Worm (Caenorhabditis elegans): ENCODE data around the gene spt-4.

Gene spt-4

DNA sequence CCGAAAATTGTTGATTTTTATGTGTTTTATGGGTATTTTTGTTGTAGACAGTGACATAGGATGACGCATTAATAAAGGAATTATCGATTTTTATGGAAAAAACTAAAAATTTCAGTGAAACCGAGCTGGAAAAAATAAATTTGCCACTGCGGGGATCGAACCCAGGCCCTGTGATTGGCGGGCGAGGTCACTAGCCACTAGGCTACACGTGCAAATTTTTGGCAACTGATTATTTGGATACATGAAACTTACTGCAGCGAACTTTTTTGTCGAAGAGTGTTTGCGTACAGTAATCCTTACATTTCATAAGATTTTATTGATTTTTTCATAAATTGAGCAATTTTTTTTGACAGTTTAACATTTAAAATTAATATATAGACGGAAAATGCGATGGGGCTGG, 19.6 kb upstream of the spt-4 start (continued):
- peak; percentile 26 for TF ChIP-seq spr-1 (tag; optimal IDR thresholded peaks at IDR 0.05)
- TF ChIP-seq tra-1 (GFP tag; IDR thresholded peaks at IDR 0.05) = peak; percentile 48; the same call in 1 of the 2 replicates
- TF ChIP-seq nhr-25 (tag; optimal IDR thresholded peaks at IDR 0.05; ENCODE audit: borderline replicate concordance, insufficient read depth) = no peak
- TF ChIP-seq mep-1 (tag; optimal IDR thresholded peaks at IDR 0.05) = peak; percentile 69
- peak; percentile 47; the same call in 1 of the 2 replicates for TF ChIP-seq lin-1 (GFP tag; IDR thresholded peaks at IDR 0.05)
- peak; percentile 49 for TF ChIP-seq hlh-11 (tag; optimal IDR thresholded peaks at IDR 0.05)
- TF ChIP-seq mxl-2 (GFP tag; conservative IDR thresholded peaks at IDR 0.05) = no peak
- TF ChIP-seq gei-8 (GFP tag; optimal IDR thresholded peaks at IDR 0.05) = peak; percentile 56
- peak; percentile 89 for TF ChIP-seq ama-1 (optimal IDR thresholded peaks at IDR 0.05)
- no peak for TF ChIP-seq fkh-10 (GFP tag; optimal IDR thresholded peaks at IDR 0.05)
- TF ChIP-seq ceh-20 (GFP tag; IDR thresholded peaks at IDR 0.05) = 0 out of 2 replicates have a peak, but pooled peaks have one; percentile 44
- no peak for TF ChIP-seq aly-2 (tag; optimal IDR thresholded peaks at IDR 0.05)
- no peak for TF ChIP-seq ces-1 (GFP tag; optimal IDR thresholded peaks at IDR 0.05)
- TF ChIP-seq pha-4 (GFP tag; IDR thresholded peaks at IDR 0.05) = peak; percentile 87
- TF ChIP-seq pha-4 (tag; optimal IDR thresholded peaks at IDR 0.05) = no peak
- peak; percentile 24 for TF ChIP-seq ceh-28 (tag; optimal IDR thresholded peaks at IDR 0.05)
- peak; percentile 84 for TF ChIP-seq duxl-1 (tag; optimal IDR thresholded peaks at IDR 0.05; ENCODE audit: poor library complexity)
- TF ChIP-seq hmg-1.1 (GFP tag; IDR thresholded peaks at IDR 0.05) = peak; percentile 62
- TF ChIP-seq spr-3 (GFP tag; optimal IDR thresholded peaks at IDR 0.05) = peak; percentile 52
- TF ChIP-seq Y48G9A.11 (GFP tag; IDR thresholded peaks at IDR 0.05) = peak; percentile 93
- peak; percentile 81 for TF ChIP-seq lim-7 (GFP tag; IDR thresholded peaks at IDR 0.05)
- TF ChIP-seq mes-2 (tag; optimal IDR thresholded peaks at IDR 0.05; ENCODE audit: poor library complexity, severe bottlenecking) = peak; percentile 72
- TF ChIP-seq nhr-6 (tag; optimal IDR thresholded peaks at IDR 0.05) = no peak
- TF ChIP-seq unc-130 (GFP tag; optimal IDR thresholded peaks at IDR 0.05) = peak; percentile 61
- peak; percentile 62; the same call in 1 of the 2 replicates for TF ChIP-seq D1046.2 (GFP tag; IDR thresholded peaks at IDR 0.05)
- no peak for TF ChIP-seq ZK546.5 (tag; optimal IDR thresholded peaks at IDR 0.05)
- peak; percentile 44; the same call in 1 of the 2 replicates for TF ChIP-seq ctbp-1 (GFP tag; IDR thresholded peaks at IDR 0.05)
- peak in 1 of 2 experiments; percentile 68 for TF ChIP-seq lsy-2 (tag; optimal IDR thresholded peaks at IDR 0.05)
- peak; percentile 66; the same call in 1 of the 2 replicates for TF ChIP-seq F26F4.8 (GFP tag; conservative IDR thresholded peaks at IDR 0.05)
- TF ChIP-seq hif-1 (tag; optimal IDR thresholded peaks at IDR 0.05) = no peak
- TF ChIP-seq madf-5 (GFP tag; IDR thresholded peaks at IDR 0.05) = peak in 1 of 2 experiments; percentile 79; a peak in 2 of 4 replicates
- TF ChIP-seq saeg-2 (GFP tag; IDR thresholded peaks at IDR 0.05) = 0 out of 2 replicates have a peak, but pooled peaks have one; percentile 52
- peak; percentile 52 for TF ChIP-seq nhr-102 (tag; optimal IDR thresholded peaks at IDR 0.05)
- peak in 1 of 2 experiments; percentile 84 for TF ChIP-seq unc-62 (GFP tag; optimal IDR thresholded peaks at IDR 0.05 in 1 of 2)
- TF ChIP-seq unc-62 (tag; optimal IDR thresholded peaks at IDR 0.05) = no peak
- TF ChIP-seq nhr-28 (tag; optimal IDR thresholded peaks at IDR 0.05) = no peak
- peak; percentile 51; the same call in 1 of the 2 replicates for TF ChIP-seq zfp-3 (GFP tag; conservative IDR thresholded peaks at IDR 0.05)
- TF ChIP-seq rbr-2 (tag; optimal IDR thresholded peaks at IDR 0.05) = peak; percentile 12
- TF ChIP-seq ceh-44 (GFP tag; IDR thresholded peaks at IDR 0.05) = peak; percentile 3; the same call in 1 of the 2 replicates

DNA sequence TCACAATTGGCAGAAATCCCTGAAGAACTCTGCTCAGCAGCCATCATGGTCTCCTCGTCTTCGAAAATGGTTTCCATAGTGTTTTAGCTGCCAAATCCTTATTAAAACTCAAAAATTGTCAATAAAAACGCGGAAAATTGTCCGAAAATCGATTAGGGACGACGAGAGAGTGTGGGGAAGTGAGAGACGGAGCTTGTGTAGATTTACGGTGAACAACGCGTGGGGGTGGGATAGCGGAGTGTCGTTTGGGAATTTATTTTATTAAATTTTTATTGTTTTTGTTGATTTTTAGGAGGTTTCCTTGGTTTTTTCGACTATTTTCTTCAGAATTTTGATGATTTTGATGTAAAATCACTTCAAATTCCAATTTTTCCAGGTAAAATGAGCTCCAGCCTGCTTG, 17.6 kb upstream of the spt-4 start, which contains the start of the genes F54C4.4 and mrpl-40:
Gene F54C4.4, minus strand, starts transcription at position 199 of the 400 bp plus-strand sequence.
Gene mrpl-40, plus strand, starts transcription at position 377 of the 400 bp plus-strand sequence.
- peak; percentile 30 for TF ChIP-seq lin-38 (GFP tag; IDR thresholded peaks at IDR 0.05)
- TF ChIP-seq hlh-30 (tag; optimal IDR thresholded peaks at IDR 0.05; ENCODE audit: insufficient read depth) = peak; percentile 63
- TF ChIP-seq ceh-20 (GFP tag; IDR thresholded peaks at IDR 0.05) = no peak
- no peak for TF ChIP-seq F44E2.7 (GFP tag; IDR thresholded peaks at IDR 0.05)
- TF ChIP-seq hlh-11 (tag; optimal IDR thresholded peaks at IDR 0.05) = no peak
- TF ChIP-seq nhr-76 (tag; optimal IDR thresholded peaks at IDR 0.05) = no peak
- TF ChIP-seq hmg-1.1 (GFP tag; IDR thresholded peaks at IDR 0.05) = peak; percentile 65
- peak; percentile 72 for TF ChIP-seq mes-2 (tag; optimal IDR thresholded peaks at IDR 0.05; ENCODE audit: poor library complexity, severe bottlenecking)
- no peak for TF ChIP-seq dmd-9 (GFP tag; IDR thresholded peaks at IDR 0.05)
- TF ChIP-seq dve-1 (tag; optimal IDR thresholded peaks at IDR 0.05; ENCODE audit: insufficient read depth) = peak; percentile 81
- no peak for TF ChIP-seq egl-27 (tag; optimal IDR thresholded peaks at IDR 0.05)
- TF ChIP-seq lir-3 (tag; optimal IDR thresholded peaks at IDR 0.05) = no peak
- TF ChIP-seq nhr-11 (tag; optimal IDR thresholded peaks at IDR 0.05) = peak; percentile 28
- no peak for TF ChIP-seq Y5F2A.4 (GFP tag; optimal IDR thresholded peaks at IDR 0.05)
- TF ChIP-seq ces-1 (GFP tag; optimal IDR thresholded peaks at IDR 0.05) = no peak
- TF ChIP-seq nhr-41 (GFP tag; IDR thresholded peaks at IDR 0.05) = no peak
- no peak for TF ChIP-seq lim-7 (GFP tag; IDR thresholded peaks at IDR 0.05)
- no peak for TF ChIP-seq fkh-10 (GFP tag; optimal IDR thresholded peaks at IDR 0.05)
- TF ChIP-seq hif-1 (tag; optimal IDR thresholded peaks at IDR 0.05) = no peak
